Worm (Caenorhabditis elegans): ENCODE measurements around the gene C39E9.7.

ce11 chrIV:13063714-13064113, 12.8 kb downstream of the C39E9.7 start, which contains the start of gene scl-5:
- TF ChIP-seq ceh-82 (tag; optimal IDR thresholded peaks at IDR 0.05) (no peak), lsy-2 (tag; optimal IDR thresholded peaks at IDR 0.05) (no peak), C16A3.4 (tag; optimal IDR thresholded peaks at IDR 0.05) (no peak), nhr-12 (tag; optimal IDR thresholded peaks at IDR 0.05) (no peak), ces-1 (GFP tag; optimal IDR thresholded peaks at IDR 0.05) (no peak), vab-15 (tag; optimal IDR thresholded peaks at IDR 0.05) (no peak)
